Fruit fly (Drosophila melanogaster) S2 (cell line): ENCODE measurements around the gene Gclc.

Experiments
- CG8478 ChIP-seq: fragments of >200 bp; optimal IDR thresholded peaks from 2 replicates; lab custom pipeline; 2018
- CTCF ChIP-seq, 2 experiments: fragments of >200 bp; optimal IDR thresholded peaks; 2 replicates each; lab custom pipeline; 2018

Gclc gene

dm6 chrX:8115717-8116311 lies at the start of gene Gclc:
Gclc (minus strand) TSS chrX:8116147.
- no peak for TF ChIP-seq CG8478 (lab: Kevin White, UChicago)
- no peak for TF ChIP-seq CTCF (optimal IDR thresholded peaks at IDR 0.05; lab: Kevin White, UChicago)

dm6 chrX:8165608-8166007 lies 49.7 kb upstream of the Gclc start, which contains the start of gene Or7a:
Or7a (minus strand) TSS chrX:8165708.
- TF ChIP-seq CG8478 (lab: Kevin White, UChicago): no peak
- no peak for TF ChIP-seq CTCF (optimal IDR thresholded peaks at IDR 0.05; lab: Kevin White, UChicago)

dm6 chrX:8163452-8163851 lies 47.5 kb upstream of the Gclc start:
- TF ChIP-seq CTCF (optimal IDR thresholded peaks at IDR 0.05; lab: Kevin White, UChicago) (no peak), CG8478 (lab: Kevin White, UChicago) (no peak)

- TF ChIP-seq CG8478 (lab: Kevin White, UChicago): no peak
- TF ChIP-seq CTCF (optimal IDR thresholded peaks at IDR 0.05; lab: Kevin White, UChicago): no peak
These were observed 46.7 kb upstream of the Gclc start, which contains the start of gene CG10761 for dm6 chrX:8162692-8163091. CG10761 (minus strand) TSS chrX:8162792.

dm6 chrX:8159754-8160153 lies 43.8 kb upstream of the Gclc start, which contains the start of gene CG15337:
CG15337 (plus strand) TSS chrX:8160054.
- TF ChIP-seq CG8478 (lab: Kevin White, UChicago): no peak
- no peak for TF ChIP-seq CTCF (optimal IDR thresholded peaks at IDR 0.05; lab: Kevin White, UChicago)

- TF ChIP-seq CG8478 (lab: Kevin White, UChicago): no peak
These were observed 43.1 kb upstream of the Gclc start for dm6 chrX:8158942-8159472.

dm6 chrX:8157294-8157693 lies 41.3 kb upstream of the Gclc start, which contains the start of the genes Traf6 and GIIIspla2:
Traf6 (minus strand) TSS chrX:8157386.
GIIIspla2 (plus strand) TSS chrX:8157628.
- no peak for TF ChIP-seq CG8478 (lab: Kevin White, UChicago)
- TF ChIP-seq CTCF (optimal IDR thresholded peaks at IDR 0.05; lab: Kevin White, UChicago): no peak

dm6 chrX:8152718-8153117 lies 36.8 kb upstream of the Gclc start, which contains the start of gene CG18262:
CG18262 (plus strand) TSS chrX:8152948.
- TF ChIP-seq CTCF (optimal IDR thresholded peaks at IDR 0.05; lab: Kevin White, UChicago): no peak
- TF ChIP-seq CG8478 (lab: Kevin White, UChicago): no peak

dm6 chrX:8152077-8152476 lies 36.1 kb upstream of the Gclc start, which contains the start of gene Gbeta5:
Gbeta5 (minus strand) TSS chrX:8152275.
- TF ChIP-seq CG8478 (lab: Kevin White, UChicago): no peak
- no peak for TF ChIP-seq CTCF (optimal IDR thresholded peaks at IDR 0.05; lab: Kevin White, UChicago)

- TF ChIP-seq CG8478 (lab: Kevin White, UChicago): no peak
- TF ChIP-seq CTCF (optimal IDR thresholded peaks at IDR 0.05; lab: Kevin White, UChicago): no peak
These were observed 32.6 kb upstream of the Gclc start, which contains the start of gene CG10959 for dm6 chrX:8148556-8148955. CG10959 (plus strand) TSS chrX:8148783.

dm6 chrX:8147649-8148048 lies 31.7 kb upstream of the Gclc start, which contains the start of gene CG15336:
CG15336 (plus strand) TSS chrX:8147949.
- TF ChIP-seq CG8478 (lab: Kevin White, UChicago) (no peak), CTCF (optimal IDR thresholded peaks at IDR 0.05; lab: Kevin White, UChicago) (no peak)

dm6 chrX:8145501-8146157 lies 29.7 kb upstream of the Gclc start, which contains the start of the genes alpha-PheRS and CG2129:
alpha-PheRS (minus strand) TSS chrX:8145602.
CG2129 (plus strand) TSS chrX:8145839.
- TF ChIP-seq CG8478 (lab: Kevin White, UChicago) (no peak), CTCF (optimal IDR thresholded peaks at IDR 0.05; lab: Kevin White, UChicago) (no peak)

- no peak for TF ChIP-seq CG8478 (lab: Kevin White, UChicago)
- no peak for TF ChIP-seq CTCF (optimal IDR thresholded peaks at IDR 0.05; lab: Kevin White, UChicago)
These were observed 27.6 kb upstream of the Gclc start, which contains the start of gene CG17982 for dm6 chrX:8143537-8143936. CG17982 (minus strand) TSS chrX:8143835.

- peak in 1 of 2 experiments; percentile 10 for TF ChIP-seq CTCF (optimal IDR thresholded peaks at IDR 0.05; lab: Kevin White, UChicago)
- no peak for TF ChIP-seq CG8478 (lab: Kevin White, UChicago)
These were observed 26.1 kb upstream of the Gclc start, which contains the start of gene Smox for dm6 chrX:8142067-8142462. Smox (minus strand) TSS chrX:8142279.
